4 fruit fly cellular contexts compared by ENCODE assay signal in the genomic region with DNA sequence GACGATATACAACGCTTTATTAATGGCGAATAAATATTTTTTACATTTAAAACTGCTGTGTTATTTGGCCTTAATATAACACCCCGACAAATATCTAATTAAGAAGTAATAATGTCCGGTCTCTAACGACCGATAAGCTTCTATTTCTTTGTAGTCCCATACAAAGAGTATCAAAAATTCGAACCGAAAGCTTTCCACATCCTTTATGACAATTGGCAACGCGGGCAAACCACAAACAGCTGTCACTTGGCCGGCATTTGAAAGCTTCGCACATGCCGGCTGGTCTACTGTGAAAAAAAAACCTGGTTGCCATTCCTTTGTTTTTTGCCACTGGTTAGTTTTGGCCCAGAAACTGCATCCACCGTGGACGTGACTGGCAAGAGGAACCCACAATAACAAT.
A peak's percentile ranks its signal among the peaks of the same experiment; 100 is the strongest.
TF ChIP-seq lines count a peak whose summit lies in the region.

A gene (plus strand): TSS at position 254 of the 400 bp plus-strand sequence.

- TF ChIP-seq CTCF in whole organism, embryonic (GFP tag; optimal IDR thresholded peaks at IDR 0.05; lab: Kevin White, UChicago) = no peak

TF ChIP-seq in whole organism, adult, 20 proteins besides CTCF, POLR2A, EP300 and RAD21:
- peak; percentile 4 for TF ChIP-seq bab1 (GFP tag; optimal IDR thresholded peaks at IDR 0.05; lab: Kevin White, UChicago)
- TF ChIP-seq CG14711 (tag; optimal IDR thresholded peaks at IDR 0.05; lab: Kevin White, UChicago) = peak; percentile 27
- TF ChIP-seq Mnt (GFP tag; optimal IDR thresholded peaks at IDR 0.05; lab: Kevin White, UChicago) = peak; percentile 4
- TF ChIP-seq CG11617 (GFP tag; optimal IDR thresholded peaks at IDR 0.05; lab: Kevin White, UChicago) = no peak
- no peak for TF ChIP-seq CG7101 (tag; optimal IDR thresholded peaks at IDR 0.05; lab: Kevin White, UChicago)
TF ChIP-seq in whole organism, adult: peak in this region for 3.

TF ChIP-seq in whole organism, embryonic, 481 proteins besides CTCF, POLR2A, EP300 and RAD21:
- TF ChIP-seq chinmo (GFP tag; IDR thresholded peaks at IDR 0.05; lab: Robert Waterston, UW; ENCODE audit: partially characterized antibody) (0 out of 4 replicates have a peak, but pooled peaks have one; percentile 10), CG14667 (GFP tag; IDR thresholded peaks at IDR 0.05; lab: Robert Waterston, UW) (no peak), sens (GFP tag; lab: Kevin White, UChicago) (peak; percentile 66), CG1832 (GFP tag; optimal IDR thresholded peaks at IDR 0.05; lab: Kevin White, UChicago) (no peak), MBD-R2 (GFP tag; IDR thresholded peaks at IDR 0.05; lab: Robert Waterston, UW) (peak; percentile 60; the same call in 1 of the 2 replicates), crp (GFP tag; optimal IDR thresholded peaks at IDR 0.05; lab: Kevin White, UChicago) (peak in 1 of 2 experiments; percentile 71), ato (GFP tag; IDR thresholded peaks at IDR 0.05; lab: Robert Waterston, UW; ENCODE audit: partially characterized antibody) (no peak), phol (tag; optimal IDR thresholded peaks at IDR 0.05; lab: Kevin White, UChicago) (no peak), nom (GFP tag; optimal IDR thresholded peaks at IDR 0.05; lab: Kevin White, UChicago) (peak; percentile 35), D19B (GFP tag; optimal IDR thresholded peaks at IDR 0.05; lab: Kevin White, UChicago) (peak; percentile 98), gfzf (GFP tag; optimal IDR thresholded peaks at IDR 0.05; lab: Kevin White, UChicago) (peak; percentile 19), CG6683 (GFP tag; optimal IDR thresholded peaks at IDR 0.05; lab: Kevin White, UChicago) (no peak), Sin3A (optimal IDR thresholded peaks at IDR 0.05; lab: Kevin White, UChicago) (no peak), BtbVII (GFP tag; optimal IDR thresholded peaks at IDR 0.05; lab: Kevin White, UChicago) (no peak), CG4854 (GFP tag; optimal IDR thresholded peaks at IDR 0.05; lab: Kevin White, UChicago) (peak; percentile 43), pzg (GFP tag; optimal IDR thresholded peaks at IDR 0.05; lab: Kevin White, UChicago) (peak; percentile 47), gsb (GFP tag; IDR thresholded peaks at IDR 0.05; lab: Robert Waterston, UW) (no peak), Med (GFP tag; lab: Kevin White, UChicago) (peak; percentile 60), Lim3 (GFP tag; IDR thresholded peaks at IDR 0.05; lab: Robert Waterston, UW) (no peak)
TF ChIP-seq in whole organism, embryonic: peak in this region for 10.

TF ChIP-seq in whole organism, prepupa, 60 proteins besides CTCF, POLR2A, EP300 and RAD21:
- TF ChIP-seq Ets96B (tag; optimal IDR thresholded peaks at IDR 0.05; lab: Kevin White, UChicago) (no peak), CG8119 (GFP tag; IDR thresholded peaks at IDR 0.05; lab: Robert Waterston, UW) (no peak), pdm3 (GFP tag; optimal IDR thresholded peaks at IDR 0.05; lab: Kevin White, UChicago) (no peak), CG9139 (GFP tag; optimal IDR thresholded peaks at IDR 0.05; lab: Kevin White, UChicago) (peak; percentile 21), acj6 (GFP tag; optimal IDR thresholded peaks at IDR 0.05; lab: Kevin White, UChicago) (no peak), eg (GFP tag; IDR thresholded peaks at IDR 0.05; lab: Robert Waterston, UW) (peak; percentile 16; the same call in 1 of the 3 replicates), CG11294 (GFP tag; IDR thresholded peaks at IDR 0.05; lab: Robert Waterston, UW) (no peak), dac (GFP tag; optimal IDR thresholded peaks at IDR 0.05; lab: Kevin White, UChicago) (no peak), CG34406 (GFP tag; optimal IDR thresholded peaks at IDR 0.05; lab: Kevin White, UChicago) (no peak)

TF ChIP-seq in whole organism, wandering third instar larva, 38 proteins besides CTCF, POLR2A, EP300 and RAD21:
- TF ChIP-seq sv (GFP tag; optimal IDR thresholded peaks at IDR 0.05; lab: Kevin White, UChicago) (no peak), pan (optimal IDR thresholded peaks at IDR 0.05; lab: Kevin White, UChicago) (peak; percentile 33), Myc (optimal IDR thresholded peaks at IDR 0.05; lab: Kevin White, UChicago) (peak; percentile 51), fru (GFP tag; optimal IDR thresholded peaks at IDR 0.05; lab: Kevin White, UChicago) (no peak)
